Worm (Caenorhabditis elegans) whole organism, early embryonic: ENCODE results near the gene T23G7.2.

ENCODE experiments used
- B0310.2 ChIP-seq: sonication (generic microtip); optimal IDR thresholded peaks from 2 replicates; lab custom pipeline; 2016; ENCODE audit warnings: mild to moderate bottlenecking, missing genetic modification characterization, missing compliant biosample characterization
- F13C5.2 ChIP-seq: sonication (generic microtip); optimal IDR thresholded peaks from 2 replicates; lab custom pipeline; 2017; ENCODE audit warnings: mild to moderate bottlenecking, missing genetic modification characterization, inconsistent platforms, missing compliant biosample characterization
- aly-1 ChIP-seq: sonication (generic microtip); optimal IDR thresholded peaks from 2 replicates; lab custom pipeline; 2016; ENCODE audit warnings: missing genetic modification characterization, missing compliant biosample characterization
- ama-1 ChIP-seq: fragments of 150-350 bp; optimal IDR thresholded peaks from 2 replicates; lab custom pipeline; 2014
- ceh-13 ChIP-seq: fragments of 200-800 bp; sonication (Bioruptor generic); optimal IDR thresholded peaks from 2 replicates; lab custom pipeline; 2018; ENCODE audit warnings: mild to moderate bottlenecking, missing genetic modification characterization, missing compliant biosample characterization
- ceh-36 ChIP-seq: sonication (generic microtip); optimal IDR thresholded peaks from 2 replicates; lab custom pipeline; 2016; ENCODE audit warnings: missing genetic modification characterization, inconsistent platforms, missing compliant biosample characterization
- ets-7 ChIP-seq: sonication (generic microtip); optimal IDR thresholded peaks from 2 replicates; lab custom pipeline; 2016; ENCODE audit warnings: missing genotype, missing genetic modification characterization, missing compliant biosample characterization
- flt-1 ChIP-seq: fragments of 200-800 bp; sonication (Bioruptor generic); IDR thresholded peaks from 2 replicates; pipeline ENCODE4 v1.3.6; 2022; ENCODE audit warnings: missing genetic modification characterization, missing compliant biosample characterization
- hmbx-1 ChIP-seq: sonication (generic microtip); optimal IDR thresholded peaks from 2 replicates; lab custom pipeline; 2016; ENCODE audit warnings: mild to moderate bottlenecking, missing genetic modification characterization, missing compliant biosample characterization
- hmg-4 ChIP-seq: fragments of 200-800 bp; sonication (Bioruptor generic); optimal IDR thresholded peaks from 2 replicates; lab custom pipeline; 2018; ENCODE audit warnings: mild to moderate bottlenecking, missing genetic modification characterization, missing compliant biosample characterization
- hnd-1 ChIP-seq: sonication (generic microtip); optimal IDR thresholded peaks from 2 replicates; lab custom pipeline; 2016; ENCODE audit warnings: missing genetic modification characterization, missing compliant biosample characterization
- pes-1 ChIP-seq: fragments of 200-800 bp; sonication (Bioruptor generic); IDR thresholded peaks from 2 replicates; pipeline ENCODE4 v1.3.6; 2022; ENCODE audit warnings: missing genetic modification reagents, missing genetic modification characterization, missing compliant biosample characterization
- scrt-1 ChIP-seq: fragments of 200-800 bp; sonication (Bioruptor generic); IDR thresholded peaks from 2 replicates; pipeline ENCODE4 v1.3.6; 2022; ENCODE audit warnings: missing genetic modification characterization, missing compliant biosample characterization
- sea-1 ChIP-seq: fragments of 200-800 bp; sonication (Bioruptor generic); conservative IDR thresholded peaks from 2 replicates; pipeline ENCODE4 v1.3.6; 2022; ENCODE audit warnings: missing genetic modification characterization, missing compliant biosample characterization
- tbx-11 ChIP-seq: fragments of 200-800 bp; sonication (Bioruptor generic); IDR thresholded peaks from 2 replicates; pipeline ENCODE4 v1.3.6; 2022; ENCODE audit warnings: missing genetic modification characterization, missing compliant biosample characterization
- tbx-37 ChIP-seq: fragments of 200-800 bp; sonication (Bioruptor generic); conservative IDR thresholded peaks from 2 replicates; pipeline ENCODE4 v1.3.6; 2022; ENCODE audit warnings: missing genetic modification reagents, missing genetic modification characterization, missing compliant biosample characterization
- tra-4 ChIP-seq: sonication (generic microtip); optimal IDR thresholded peaks from 2 replicates; lab custom pipeline; 2017; ENCODE audit warnings: missing genetic modification characterization, missing compliant biosample characterization

Gene T23G7.2

DNA sequence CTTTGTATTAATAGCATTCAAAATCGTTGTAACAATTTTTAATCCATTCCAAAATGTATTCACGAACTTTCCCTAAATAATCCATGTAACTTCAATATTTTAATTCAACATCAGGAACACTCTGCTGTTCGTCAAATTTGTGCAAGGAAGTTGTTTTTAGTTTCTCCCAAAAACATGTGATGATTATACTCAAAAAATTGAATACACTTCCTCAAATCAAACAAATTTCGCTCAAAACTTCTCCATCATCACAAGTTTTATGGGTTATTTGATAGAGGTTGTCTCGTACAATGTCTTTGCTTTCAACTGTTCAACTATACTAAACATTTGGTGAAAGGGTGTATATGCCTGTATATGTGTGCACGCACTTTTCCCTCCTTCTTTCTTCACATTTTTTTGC lies 47.7 kb downstream of the T23G7.2 start:
- no peak for TF ChIP-seq flt-1 (GFP tag; lab: Robert Waterston, UW)
- TF ChIP-seq ama-1, result no peak
- no peak for TF ChIP-seq sea-1 (GFP tag; lab: Robert Waterston, UW)
- TF ChIP-seq ets-7 (tag; lab: Kevin White, UChicago), result no peak
- no peak for TF ChIP-seq hmbx-1 (tag; lab: Kevin White, UChicago)
- no peak for TF ChIP-seq tra-4
- TF ChIP-seq F13C5.2, result no peak
- no peak for TF ChIP-seq B0310.2
- TF ChIP-seq tbx-11 (GFP tag; lab: Robert Waterston, UW), result no peak

DNA sequence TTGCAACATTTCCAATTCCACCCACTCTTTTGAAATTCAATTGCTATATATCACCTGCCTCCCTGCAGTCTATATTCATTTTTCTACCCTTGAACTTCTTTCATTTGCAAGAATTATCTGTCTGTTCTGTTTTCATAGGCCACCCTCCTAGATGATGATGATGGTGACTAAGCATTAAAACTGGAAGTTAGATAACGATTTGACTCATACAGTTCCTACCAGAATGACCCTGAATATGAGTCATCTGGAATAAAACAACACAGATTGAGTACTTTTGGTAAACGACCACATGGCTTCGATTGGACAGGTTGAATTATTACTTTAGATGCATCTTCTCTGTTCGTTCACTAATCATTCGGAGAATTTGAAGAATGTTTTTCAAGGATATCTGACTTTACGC lies 48.4 kb downstream of the T23G7.2 start:
- TF ChIP-seq ama-1, result no peak
- no peak for TF ChIP-seq tbx-11 (GFP tag; lab: Robert Waterston, UW)

DNA sequence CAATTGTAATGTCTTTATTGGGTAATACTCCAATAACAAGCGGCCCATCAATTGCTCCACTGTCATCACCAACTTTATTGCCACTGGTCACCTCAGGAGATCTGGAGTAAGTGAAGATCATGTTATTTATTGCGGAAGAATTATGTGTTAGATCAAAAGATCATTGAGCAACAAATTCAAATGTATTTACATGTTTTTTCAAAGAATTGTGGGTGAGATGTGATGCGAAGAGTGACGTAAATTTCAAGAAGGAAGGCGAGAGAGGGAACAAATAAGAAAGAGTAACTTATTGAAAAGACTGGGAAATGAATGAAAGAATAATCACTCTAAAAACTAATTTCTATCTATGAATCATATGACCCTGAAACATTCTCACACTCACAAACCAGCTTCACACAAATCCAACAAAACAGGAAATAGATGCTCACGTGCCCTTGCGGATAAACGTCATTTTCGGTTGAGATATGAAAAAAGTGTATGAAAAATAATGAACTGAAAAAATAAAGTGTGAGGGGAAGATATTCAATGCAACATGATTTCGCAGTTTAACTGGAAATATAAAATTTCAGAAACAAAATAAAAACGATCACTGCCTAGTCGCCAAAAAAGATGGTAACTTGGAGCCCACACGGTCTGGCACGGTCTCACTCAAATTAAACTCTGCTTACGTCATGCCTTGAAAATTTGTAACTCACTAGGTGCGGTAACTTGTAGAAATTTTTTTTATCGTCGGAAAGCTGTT lies 51.8 kb downstream of the T23G7.2 start:
- TF ChIP-seq flt-1 (GFP tag; lab: Robert Waterston, UW) (no peak), ama-1 (no peak), scrt-1 (GFP tag; lab: Robert Waterston, UW) (no peak), sea-1 (GFP tag; lab: Robert Waterston, UW) (no peak), hnd-1 (tag; lab: Kevin White, UChicago) (no peak), hmbx-1 (tag; lab: Kevin White, UChicago) (no peak), aly-1 (tag; lab: Kevin White, UChicago) (no peak), ceh-13 (GFP tag; lab: Kevin White, UChicago) (no peak), hmg-4 (no peak), tbx-11 (GFP tag; lab: Robert Waterston, UW) (no peak), tbx-37 (GFP tag; lab: Robert Waterston, UW) (no peak), B0310.2 (no peak), ets-7 (tag; lab: Kevin White, UChicago) (no peak), pes-1 (no peak), F13C5.2 (no peak), ceh-36 (tag; lab: Kevin White, UChicago) (no peak), tra-4 (no peak)

DNA sequence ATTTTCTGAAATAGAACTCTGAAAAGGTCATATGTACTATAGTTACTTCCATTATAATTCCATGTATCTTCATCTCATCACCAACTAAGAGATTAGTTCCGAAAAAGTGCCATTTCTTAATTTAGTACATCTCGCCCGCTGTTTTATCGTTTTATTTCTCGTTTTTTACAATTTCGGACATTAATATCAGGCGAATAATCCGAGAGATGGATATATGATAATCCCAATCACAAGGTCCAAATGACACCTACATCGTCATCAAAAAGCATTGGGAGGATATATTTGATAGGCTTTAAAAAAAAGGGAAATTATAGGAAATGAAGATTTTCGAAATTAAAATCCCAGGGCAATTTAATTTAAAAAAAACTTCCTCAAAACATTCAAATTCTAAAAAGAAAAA lies 52.4 kb downstream of the T23G7.2 start:
- TF ChIP-seq B0310.2 (no peak), hnd-1 (tag; lab: Kevin White, UChicago) (no peak), scrt-1 (GFP tag; lab: Robert Waterston, UW) (no peak), tbx-11 (GFP tag; lab: Robert Waterston, UW) (no peak), tbx-37 (GFP tag; lab: Robert Waterston, UW) (no peak), hmg-4 (no peak), ama-1 (no peak), aly-1 (tag; lab: Kevin White, UChicago) (no peak), hmbx-1 (tag; lab: Kevin White, UChicago) (no peak), pes-1 (no peak), F13C5.2 (no peak), ets-7 (tag; lab: Kevin White, UChicago) (no peak), sea-1 (GFP tag; lab: Robert Waterston, UW) (no peak)
